Worm (Caenorhabditis elegans): ENCODE data around the gene cyp-25A1.
"Not testable (repeated sequence)": the region's sequence is repeated elsewhere in the genome, so short reads cannot be mapped to it uniquely, and the experiment has no call there.

The cyp-25A1 gene

DNA sequence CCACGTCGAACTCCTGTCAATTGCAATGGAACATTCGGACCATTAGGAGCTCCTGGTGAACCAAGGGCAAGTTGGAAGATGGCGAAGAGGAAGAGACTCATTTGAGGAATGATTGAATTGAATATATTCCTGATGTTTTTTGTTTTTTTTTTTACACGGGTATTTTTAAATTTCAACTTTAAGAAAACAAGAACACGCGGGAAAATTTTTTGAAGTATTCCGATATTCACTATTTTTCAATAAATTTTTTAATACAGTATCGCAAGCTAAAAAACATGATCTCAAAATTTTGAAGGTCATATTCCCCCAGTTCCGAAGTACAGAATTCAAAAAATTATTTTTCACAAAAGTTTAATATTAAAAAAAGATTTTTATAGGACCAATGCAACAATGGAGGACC, 3.3 kb upstream of the cyp-25A1 start, which contains the start of gene cnnm-5:
cnnm-5 (minus strand) TSS at position 101 of the 400 bp plus-strand sequence.
- TF ChIP-seq tbx-11 (GFP tag; IDR thresholded peaks at IDR 0.05) = no peak
- no peak for TF ChIP-seq aly-1 (tag; optimal IDR thresholded peaks at IDR 0.05)

DNA sequence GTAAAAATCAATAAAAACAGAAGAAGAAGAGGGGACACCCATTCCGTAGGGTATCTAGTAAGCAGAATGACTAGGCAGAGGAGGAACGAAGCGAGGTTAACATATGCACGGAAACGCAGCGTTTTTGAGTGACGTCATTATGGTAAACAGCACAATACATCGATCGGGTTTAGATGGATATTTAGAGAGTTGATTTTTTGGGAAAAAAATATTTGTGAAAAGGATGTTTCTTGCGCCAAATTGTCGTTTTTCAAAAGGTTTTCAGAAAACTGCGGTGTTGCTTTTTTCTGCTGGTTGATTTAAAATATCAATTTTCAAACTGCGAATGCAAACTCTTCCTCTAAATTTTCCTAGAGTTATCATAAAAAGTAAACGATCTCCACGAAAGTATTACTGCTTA, 1.0 kb upstream of the cyp-25A1 start, which contains the start of gene C36A4.10:
C36A4.10 (minus strand) TSS at position 101 of the 400 bp plus-strand sequence.
- TF ChIP-seq hnd-1 (tag; optimal IDR thresholded peaks at IDR 0.05) (no peak), sea-1 (GFP tag; conservative IDR thresholded peaks at IDR 0.05) (no peak), ets-7 (tag; optimal IDR thresholded peaks at IDR 0.05) (no peak), pes-1 (GFP tag; IDR thresholded peaks at IDR 0.05) (no peak), aly-1 (tag; optimal IDR thresholded peaks at IDR 0.05) (no peak), flt-1 (GFP tag; IDR thresholded peaks at IDR 0.05) (no peak), ama-1 (optimal IDR thresholded peaks at IDR 0.05) (no peak), ceh-36 (tag; optimal IDR thresholded peaks at IDR 0.05) (no peak), B0310.2 (tag; optimal IDR thresholded peaks at IDR 0.05) (no peak), tra-4 (tag; optimal IDR thresholded peaks at IDR 0.05) (no peak), scrt-1 (GFP tag; IDR thresholded peaks at IDR 0.05) (no peak), F13C5.2 (tag; optimal IDR thresholded peaks at IDR 0.05) (no peak), hmg-4 (GFP tag; optimal IDR thresholded peaks at IDR 0.05) (no peak)

DNA sequence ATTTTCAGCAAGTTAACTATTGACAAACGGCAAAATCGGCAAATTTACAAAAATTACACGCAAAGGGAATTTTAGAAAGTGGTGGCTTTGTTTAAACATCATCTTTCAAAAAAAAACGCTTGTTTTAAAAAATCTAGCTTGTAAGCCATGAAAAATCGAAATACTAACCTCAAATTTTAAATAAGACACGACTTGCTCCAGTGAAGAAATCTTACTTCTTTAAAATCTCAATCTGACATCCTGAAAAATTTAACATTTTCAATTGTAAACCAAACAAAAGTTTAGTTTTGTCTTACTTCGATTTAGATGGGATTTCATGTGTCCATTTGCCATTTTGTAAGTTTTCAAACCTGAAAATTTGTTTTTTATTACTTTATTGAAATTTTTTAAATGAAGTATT, 593 bp upstream of the cyp-25A1 start:
- TF ChIP-seq scrt-1 (GFP tag; IDR thresholded peaks at IDR 0.05) (no peak), B0310.2 (tag; optimal IDR thresholded peaks at IDR 0.05) (no peak), tbx-37 (GFP tag; conservative IDR thresholded peaks at IDR 0.05) (no peak), ceh-13 (GFP tag; optimal IDR thresholded peaks at IDR 0.05) (no peak), hmbx-1 (tag; optimal IDR thresholded peaks at IDR 0.05) (no peak), ets-7 (tag; optimal IDR thresholded peaks at IDR 0.05) (no peak), aly-1 (tag; optimal IDR thresholded peaks at IDR 0.05) (no peak), hmg-4 (GFP tag; optimal IDR thresholded peaks at IDR 0.05) (no peak), hnd-1 (tag; optimal IDR thresholded peaks at IDR 0.05) (no peak), tra-4 (tag; optimal IDR thresholded peaks at IDR 0.05) (no peak), flt-1 (GFP tag; IDR thresholded peaks at IDR 0.05) (no peak), tbx-11 (GFP tag; IDR thresholded peaks at IDR 0.05) (no peak), F13C5.2 (tag; optimal IDR thresholded peaks at IDR 0.05) (no peak), ama-1 (optimal IDR thresholded peaks at IDR 0.05) (no peak)

DNA sequence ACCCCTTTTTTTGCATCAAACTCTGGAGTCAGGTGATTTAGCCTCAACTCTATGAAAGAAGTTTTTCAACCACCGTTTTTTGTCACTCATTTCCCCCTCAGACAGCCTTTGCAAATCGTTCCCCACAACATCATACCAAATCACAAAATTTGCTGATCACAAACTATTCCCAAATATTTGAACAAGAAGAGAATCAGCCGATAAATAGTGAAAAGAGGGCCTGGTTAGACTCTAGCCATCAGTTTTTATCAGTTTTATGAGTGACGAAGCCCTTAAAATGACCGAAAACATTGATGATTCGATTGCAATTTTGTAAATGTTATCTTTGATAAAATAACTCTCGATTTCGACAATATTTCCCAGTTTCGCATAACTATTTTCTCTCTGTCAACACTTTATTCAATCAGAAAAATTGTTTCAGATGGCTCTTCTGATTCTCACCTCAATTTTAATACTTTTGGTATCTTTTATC, 2.4 kb downstream of the cyp-25A1 start, which contains the start of gene cyp-25A2:
cyp-25A2 (plus strand) TSS at position 422 of the 472 bp plus-strand sequence.
- TF ChIP-seq ceh-13 (GFP tag; optimal IDR thresholded peaks at IDR 0.05) (no peak), aly-1 (tag; optimal IDR thresholded peaks at IDR 0.05) (no peak), scrt-1 (GFP tag; IDR thresholded peaks at IDR 0.05) (no peak), flt-1 (GFP tag; IDR thresholded peaks at IDR 0.05) (no peak), ets-7 (tag; optimal IDR thresholded peaks at IDR 0.05) (no peak), hmbx-1 (tag; optimal IDR thresholded peaks at IDR 0.05) (no peak), B0310.2 (tag; optimal IDR thresholded peaks at IDR 0.05) (no peak), tbx-11 (GFP tag; IDR thresholded peaks at IDR 0.05) (no peak), hnd-1 (tag; optimal IDR thresholded peaks at IDR 0.05) (no peak), tra-4 (tag; optimal IDR thresholded peaks at IDR 0.05) (no peak), sea-1 (GFP tag; conservative IDR thresholded peaks at IDR 0.05) (no peak), pes-1 (GFP tag; IDR thresholded peaks at IDR 0.05) (no peak), tbx-37 (GFP tag; conservative IDR thresholded peaks at IDR 0.05) (no peak), F13C5.2 (tag; optimal IDR thresholded peaks at IDR 0.05) (no peak)

DNA sequence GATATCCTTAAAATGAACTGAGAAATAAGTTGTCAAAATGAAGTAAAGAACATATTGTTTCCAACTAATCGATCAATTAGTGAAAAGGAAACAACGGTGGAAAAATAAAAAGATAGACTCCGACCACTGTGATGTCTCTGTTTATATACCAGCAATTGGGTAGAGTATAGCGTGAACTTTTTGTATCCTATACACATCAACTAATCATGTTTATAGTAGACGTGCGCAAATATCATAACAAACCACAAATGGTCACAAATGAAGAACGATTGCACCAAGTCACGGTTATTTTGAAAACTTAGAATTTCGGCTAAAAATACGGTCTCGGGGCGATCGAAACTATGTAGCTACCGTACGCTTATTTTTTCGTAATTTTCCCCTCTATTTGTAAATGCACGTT, 7.2 kb downstream of the cyp-25A1 start, which contains the start of gene cyp-25A3:
cyp-25A3 (minus strand) TSS at position 101 of the 400 bp plus-strand sequence.
- no peak for TF ChIP-seq B0310.2 (tag; optimal IDR thresholded peaks at IDR 0.05)
- TF ChIP-seq pes-1 (GFP tag; IDR thresholded peaks at IDR 0.05) = no peak
- TF ChIP-seq ceh-13 (GFP tag; optimal IDR thresholded peaks at IDR 0.05) = no peak
- no peak for TF ChIP-seq hnd-1 (tag; optimal IDR thresholded peaks at IDR 0.05)
- no peak for TF ChIP-seq ama-1 (optimal IDR thresholded peaks at IDR 0.05)
- TF ChIP-seq flt-1 (GFP tag; IDR thresholded peaks at IDR 0.05) = no peak
- no peak for TF ChIP-seq ets-7 (tag; optimal IDR thresholded peaks at IDR 0.05)
- TF ChIP-seq aly-1 (tag; optimal IDR thresholded peaks at IDR 0.05) = no peak
- no peak for TF ChIP-seq tbx-11 (GFP tag; IDR thresholded peaks at IDR 0.05)

DNA sequence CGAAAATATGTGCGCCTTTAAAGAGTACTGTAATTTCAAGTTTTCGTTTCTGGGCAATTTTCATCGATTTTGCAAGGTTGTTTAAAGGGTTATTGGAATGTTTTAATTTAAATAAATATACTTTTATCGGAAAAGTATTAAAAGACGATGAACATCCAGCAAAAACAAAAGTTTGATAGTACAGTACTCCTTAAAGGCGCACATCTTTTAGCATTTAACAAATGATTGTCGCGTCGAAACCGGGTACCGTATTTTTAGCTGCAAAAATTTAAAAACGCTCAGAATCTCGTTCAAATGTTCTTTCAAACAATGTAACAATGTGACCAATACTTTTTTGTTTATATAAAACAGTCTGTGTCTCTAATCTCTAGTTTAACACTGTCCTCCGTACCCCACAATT, 7.9 kb downstream of the cyp-25A1 start, which contains the start of gene C36A4.11:
C36A4.11 (plus strand) TSS at position 301 of the 400 bp plus-strand sequence.
- not testable (repeated sequence) for TF ChIP-seq sea-1 (GFP tag; conservative IDR thresholded peaks at IDR 0.05); hnd-1 (tag; optimal IDR thresholded peaks at IDR 0.05); tra-4 (tag; optimal IDR thresholded peaks at IDR 0.05)

DNA sequence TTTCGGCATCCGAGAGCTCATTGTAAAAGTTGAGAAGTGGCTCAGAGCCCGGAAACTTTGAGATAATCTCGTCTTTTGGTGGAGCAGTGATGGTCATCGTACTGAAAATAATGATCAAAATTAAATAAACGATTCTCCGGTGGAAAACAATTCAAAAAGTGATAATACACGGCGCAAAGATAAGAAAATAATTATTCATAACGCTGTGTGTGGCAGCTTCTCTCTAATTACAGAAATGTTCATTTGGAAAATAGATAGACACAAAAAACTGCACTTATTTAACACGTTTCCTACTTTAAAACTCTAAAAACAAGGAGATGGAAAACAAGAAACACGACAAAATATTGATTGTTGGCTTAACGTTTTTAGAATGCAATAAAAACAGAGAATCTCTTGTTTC, 11.1 kb downstream of the cyp-25A1 start, which contains the start of gene C36A4.4:
C36A4.4 (minus strand) TSS at position 101 of the 400 bp plus-strand sequence.
- not testable (repeated sequence) for TF ChIP-seq ceh-13 (GFP tag; optimal IDR thresholded peaks at IDR 0.05); sea-1 (GFP tag; conservative IDR thresholded peaks at IDR 0.05); pes-1 (GFP tag; IDR thresholded peaks at IDR 0.05)

DNA sequence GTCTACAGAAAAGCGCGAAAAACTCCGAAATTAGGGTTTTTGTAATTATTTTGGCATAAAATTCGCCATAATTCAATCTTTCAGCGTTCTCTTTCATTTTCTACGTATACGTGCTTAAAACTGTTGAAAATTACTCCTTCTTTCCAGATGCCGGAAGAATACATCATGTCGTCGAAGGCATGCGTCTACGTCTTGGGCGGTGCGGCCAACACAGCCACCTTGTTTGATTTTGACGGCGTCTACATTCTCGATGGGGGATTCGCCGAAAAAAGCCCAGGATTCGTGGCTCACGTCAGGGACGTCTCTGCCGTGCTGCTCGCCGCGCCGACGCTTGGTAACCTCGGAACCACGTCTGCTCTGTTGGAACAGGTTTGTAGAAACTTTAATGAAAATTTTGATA, 12.4 kb downstream of the cyp-25A1 start, which contains the start of gene maph-1.3:
maph-1.3 (plus strand) TSS at position 148 of the 400 bp plus-strand sequence.
- TF ChIP-seq pes-1 (GFP tag; IDR thresholded peaks at IDR 0.05); B0310.2 (tag; optimal IDR thresholded peaks at IDR 0.05); tbx-11 (GFP tag; IDR thresholded peaks at IDR 0.05): not testable (repeated sequence)

Data from whole organism, early embryonic.